Worm (Caenorhabditis elegans) whole organism, L3 larva: ENCODE results near the gene F09B12.5.

Experiments
- aly-2 ChIP-seq: fragments of 150-350 bp; optimal IDR thresholded peaks from 2 replicates; lab custom pipeline; 2014; ENCODE audit warnings: missing biosample characterization, missing genetic modification characterization
- ceh-28 ChIP-seq: fragments of 150-350 bp; optimal IDR thresholded peaks from 2 replicates; lab custom pipeline; 2014; ENCODE audit warnings: missing biosample characterization, missing genetic modification reagents, missing genetic modification characterization
- ceh-82 ChIP-seq: fragments of 150-350 bp; optimal IDR thresholded peaks from 2 replicates; lab custom pipeline; 2014; ENCODE audit warnings: missing biosample characterization, missing genetic modification characterization
- egl-27 ChIP-seq: sonication (generic microtip); optimal IDR thresholded peaks from 4 replicates; lab custom pipeline; 2017; ENCODE audit warnings: missing biosample characterization, missing genetic modification reagents, missing genetic modification characterization
- egl-5 ChIP-seq: fragments of 150-350 bp; optimal IDR thresholded peaks from 2 replicates; lab custom pipeline; 2017; ENCODE audit warnings: missing biosample characterization, missing genetic modification reagents, missing genetic modification characterization, inconsistent platforms
- elt-2 ChIP-seq: sonication (generic microtip); optimal IDR thresholded peaks from 2 replicates; lab custom pipeline; 2016; ENCODE audit warnings: missing genetic modification reagents, mild to moderate bottlenecking, missing genetic modification characterization, missing compliant biosample characterization
- elt-3 ChIP-seq, 3 experiments: fragments of 150-350 bp in 1 of 3; sonication (generic microtip) in 2 of 3; optimal IDR thresholded peaks; 2 replicates in 2 of 3; 4 replicates in 1 of 3; lab custom pipeline; 2014 to 2017; ENCODE audit warnings: missing biosample characterization in 3 of 3, missing genetic modification characterization in 3 of 3
- eor-1 ChIP-seq, 2 experiments: fragments of 150-350 bp; optimal IDR thresholded peaks; 2 replicates each; lab custom pipeline; 2014 to 2018; ENCODE audit warnings: missing biosample characterization in 2 of 2, missing genetic modification characterization in 2 of 2
- fkh-10 ChIP-seq: sonication (generic microtip); optimal IDR thresholded peaks from 2 replicates; lab custom pipeline; 2017; ENCODE audit warnings: missing biosample characterization, missing genetic modification reagents, missing genetic modification characterization
- fkh-2 ChIP-seq: fragments of 150-350 bp; optimal IDR thresholded peaks from 2 replicates; lab custom pipeline; 2014; ENCODE audit warnings: missing biosample characterization, missing genetic modification reagents, missing genetic modification characterization
- lin-39 ChIP-seq: fragments of 150-350 bp; optimal IDR thresholded peaks from 2 replicates; lab custom pipeline; 2018; ENCODE audit warnings: missing biosample characterization, missing genetic modification reagents, missing genetic modification characterization
- mdl-1 ChIP-seq: fragments of 150-350 bp; optimal IDR thresholded peaks from 2 replicates; lab custom pipeline; 2014; ENCODE audit warnings: missing biosample characterization, missing genetic modification characterization
- mml-1 ChIP-seq: fragments of 150-350 bp; sonication (generic microtip); optimal IDR thresholded peaks from 3 replicates; lab custom pipeline; 2014; ENCODE audit warnings: missing biosample characterization, missing genetic modification characterization
- nfya-1 ChIP-seq: sonication (generic microtip); optimal IDR thresholded peaks from 2 replicates; lab custom pipeline; 2017; ENCODE audit warnings: missing genetic modification characterization, mild to moderate bottlenecking, missing compliant biosample characterization, antibody characterized with exemption, moderate library complexity; ENCODE audit not compliant: insufficient read depth
- nhr-12 ChIP-seq: fragments of 150-350 bp; optimal IDR thresholded peaks from 2 replicates; lab custom pipeline; 2014; ENCODE audit warnings: missing biosample characterization, missing genetic modification characterization
- nhr-23 ChIP-seq: fragments of 150-350 bp; optimal IDR thresholded peaks from 2 replicates; lab custom pipeline; 2014; ENCODE audit warnings: missing biosample characterization, missing genetic modification reagents, missing genetic modification characterization
- nhr-237 ChIP-seq: fragments of 150-350 bp; optimal IDR thresholded peaks from 2 replicates; lab custom pipeline; 2014; ENCODE audit warnings: missing biosample characterization, missing genetic modification characterization
- nhr-25 ChIP-seq: sonication (generic microtip); optimal IDR thresholded peaks from 2 replicates; lab custom pipeline; 2017; ENCODE audit warnings: missing biosample characterization, missing genetic modification characterization
- nhr-43 ChIP-seq: sonication (generic microtip); optimal IDR thresholded peaks from 2 replicates; lab custom pipeline; 2016; ENCODE audit warnings: mild to moderate bottlenecking, missing genetic modification characterization, missing compliant biosample characterization; ENCODE audit not compliant: poor library complexity, severe bottlenecking
- nhr-67 ChIP-seq: fragments of 150-350 bp; optimal IDR thresholded peaks from 2 replicates; lab custom pipeline; 2014; ENCODE audit warnings: missing biosample characterization, missing genetic modification characterization
- nhr-76 ChIP-seq: fragments of 150-350 bp; sonication (generic microtip); optimal IDR thresholded peaks from 5 replicates; lab custom pipeline; 2014; ENCODE audit warnings: missing biosample characterization, missing genetic modification characterization
- nhr-77 ChIP-seq: fragments of 150-350 bp; optimal IDR thresholded peaks from 2 replicates; lab custom pipeline; 2014; ENCODE audit warnings: missing biosample characterization, missing genetic modification characterization
- pqm-1 ChIP-seq: fragments of 150-350 bp; optimal IDR thresholded peaks from 2 replicates; lab custom pipeline; 2017; ENCODE audit warnings: missing biosample characterization, missing genetic modification characterization, inconsistent platforms
- snpc-4 ChIP-seq: fragments of 150-350 bp; optimal IDR thresholded peaks from 2 replicates; lab custom pipeline; 2014; ENCODE audit warnings: missing biosample characterization, missing genetic modification characterization
- unc-39 ChIP-seq: sonication (generic microtip); optimal IDR thresholded peaks from 4 replicates; lab custom pipeline; 2017; ENCODE audit warnings: missing biosample characterization, missing genetic modification characterization
- unc-62 ChIP-seq: fragments of 150-350 bp; sonication (generic microtip); optimal IDR thresholded peaks from 4 replicates; lab custom pipeline; 2014; ENCODE audit warnings: missing biosample characterization, missing genetic modification reagents, missing genetic modification characterization
- zag-1 ChIP-seq: fragments of 150-350 bp; optimal IDR thresholded peaks from 2 replicates; lab custom pipeline; 2014; ENCODE audit warnings: missing biosample characterization, missing genetic modification characterization
- ztf-4 ChIP-seq: fragments of 150-350 bp; optimal IDR thresholded peaks from 2 replicates; lab custom pipeline; 2014; ENCODE audit warnings: missing biosample characterization, missing genetic modification characterization

F09B12.5 gene

DNA sequence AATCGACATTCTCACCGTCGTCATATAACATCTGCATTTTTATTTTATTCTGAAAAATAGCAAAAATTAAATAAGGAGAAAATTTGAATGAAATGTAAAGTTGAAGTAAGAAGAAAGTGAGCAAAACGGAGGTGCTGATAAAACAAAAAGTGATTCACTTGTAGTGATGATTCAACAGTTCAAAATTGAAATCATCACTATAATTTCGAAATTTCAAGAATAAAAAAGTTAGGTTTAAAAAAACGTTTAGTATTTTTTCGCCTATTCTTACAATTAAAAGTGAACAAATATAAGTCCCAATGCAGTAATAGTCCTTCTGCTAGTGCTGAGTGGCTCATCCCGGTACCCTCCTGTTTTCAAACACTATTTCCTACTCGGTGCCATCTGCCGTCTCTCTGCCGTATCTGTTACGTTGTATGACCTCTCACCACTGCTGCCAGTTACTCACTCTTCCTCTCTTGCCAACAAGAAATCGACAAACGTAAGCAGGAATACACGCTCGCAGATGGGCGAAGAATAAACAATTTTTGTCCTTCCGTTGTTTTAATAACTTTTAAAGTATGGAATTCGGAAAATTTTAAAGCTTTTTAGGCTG, 16.0 kb downstream of the F09B12.5 start, which contains the start of gene dhhc-1 (continued):
- TF ChIP-seq nhr-43 (tag; lab: Kevin White, UChicago) (peak; percentile 11), ceh-28 (no peak)

DNA sequence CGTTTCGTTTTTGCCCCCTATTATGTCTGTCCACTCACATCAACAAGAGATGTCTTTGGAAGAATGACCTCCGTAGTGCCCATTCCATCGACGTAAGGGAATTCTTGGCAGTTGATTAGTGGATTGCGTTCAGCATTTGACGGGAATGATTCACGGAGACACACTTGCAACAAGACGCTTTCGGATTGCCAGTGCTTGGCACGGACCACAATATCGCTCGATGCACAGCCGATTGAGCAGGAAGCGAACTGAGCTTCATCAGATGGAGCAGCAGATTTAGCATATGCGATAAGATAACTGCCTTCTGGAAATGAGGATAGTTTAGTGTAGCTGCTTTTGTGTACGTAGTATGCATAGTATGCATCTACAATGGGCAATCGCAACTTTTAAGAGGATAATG, 19.0 kb downstream of the F09B12.5 start:
- TF ChIP-seq nhr-25 (tag; lab: Kevin White, UChicago) = no peak
- TF ChIP-seq elt-3 (tag; optimal IDR thresholded peaks at IDR 0.05; lab: Kevin White, UChicago) = no peak
- TF ChIP-seq ceh-82 = no peak
- no peak for TF ChIP-seq unc-62 (GFP tag; lab: Kevin White, UChicago)
- no peak for TF ChIP-seq mml-1 (tag; lab: Kevin White, UChicago)
- no peak for TF ChIP-seq nhr-76 (tag; lab: Kevin White, UChicago)
- no peak for TF ChIP-seq fkh-10 (GFP tag; lab: Kevin White, UChicago)
- no peak for TF ChIP-seq nhr-43 (tag; lab: Kevin White, UChicago)
- TF ChIP-seq egl-27 (tag; lab: Kevin White, UChicago) = no peak
- TF ChIP-seq pqm-1 (tag; lab: Kevin White, UChicago) = no peak
- TF ChIP-seq elt-2 = no peak
- TF ChIP-seq eor-1 (tag; optimal IDR thresholded peaks at IDR 0.05; lab: Kevin White, UChicago) = no peak
- TF ChIP-seq aly-2 = no peak
- TF ChIP-seq zag-1 (tag; lab: Kevin White, UChicago) = no peak

DNA sequence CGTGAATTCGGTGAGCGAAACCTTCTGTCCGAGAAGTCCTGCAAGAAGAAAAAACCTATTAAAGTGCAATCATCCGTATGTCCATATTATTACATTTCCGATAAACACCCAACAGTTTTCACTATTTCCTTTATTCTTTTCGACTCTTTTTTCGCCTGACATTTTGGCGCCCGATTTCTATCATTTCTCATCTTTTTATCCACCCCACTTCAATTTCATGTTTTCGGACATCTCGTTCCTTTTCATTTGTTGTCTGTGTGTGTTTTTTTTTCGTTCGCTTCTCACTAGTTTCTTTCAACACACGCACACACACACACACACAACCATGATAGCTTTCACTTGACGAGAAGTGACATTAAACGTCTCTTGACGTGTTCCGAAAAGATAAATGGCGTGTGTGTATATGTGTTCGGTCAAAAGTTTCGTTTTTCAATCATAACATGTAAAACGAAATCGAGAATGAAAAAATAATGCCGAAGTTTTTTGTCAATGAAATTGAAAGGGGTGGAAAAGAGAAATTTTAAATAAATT, 20.5 kb downstream of the F09B12.5 start:
- TF ChIP-seq elt-3 (tag; optimal IDR thresholded peaks at IDR 0.05; lab: Kevin White, UChicago) (peak in 1 of 3 experiments; percentile 5), nfya-1 (tag; lab: Kevin White, UChicago) (peak; percentile 1), nhr-23 (tag; lab: Kevin White, UChicago) (peak; percentile 59), nhr-77 (tag; lab: Kevin White, UChicago) (no peak), egl-5 (peak; percentile 88), nhr-25 (tag; lab: Kevin White, UChicago) (peak; percentile 82), nhr-76 (tag; lab: Kevin White, UChicago) (no peak), lin-39 (tag; lab: Kevin White, UChicago) (peak; percentile 2), unc-62 (GFP tag; lab: Kevin White, UChicago) (peak; percentile 13), nhr-43 (tag; lab: Kevin White, UChicago) (peak; percentile 28), unc-39 (tag; lab: Kevin White, UChicago) (no peak)

DNA sequence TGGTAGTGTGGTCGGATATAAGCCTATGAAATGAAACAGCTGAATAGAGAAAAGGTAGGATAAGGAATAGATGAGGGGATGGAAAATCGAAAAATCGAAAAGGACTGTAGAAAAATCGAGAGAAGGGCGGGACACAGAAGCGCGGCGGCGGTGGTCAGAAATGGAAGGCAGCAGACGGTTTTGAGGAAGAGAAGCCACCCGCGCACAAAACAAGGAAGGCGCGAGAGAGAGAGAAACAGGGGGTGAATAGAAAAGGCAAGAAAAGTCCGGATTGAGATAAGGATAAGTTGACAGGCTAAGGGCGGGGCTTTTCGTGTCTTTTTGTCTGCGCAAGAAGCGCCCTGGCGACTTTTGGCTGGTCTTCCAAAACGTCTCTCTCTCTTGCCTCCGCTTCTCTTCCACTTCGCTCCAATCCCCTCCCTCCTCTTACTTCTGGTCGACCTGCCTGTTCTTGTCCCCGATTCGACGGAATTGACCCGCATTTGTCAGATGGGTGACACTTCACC, 23.3 kb downstream of the F09B12.5 start, which contains the start of gene mlt-9:
mlt-9 (minus strand) TSS at position 51 of the 506 bp plus-strand sequence.
- no peak for TF ChIP-seq elt-2
- peak; percentile 27 for TF ChIP-seq nhr-25 (tag; lab: Kevin White, UChicago)
- peak; percentile 37 for TF ChIP-seq nhr-23 (tag; lab: Kevin White, UChicago)

DNA sequence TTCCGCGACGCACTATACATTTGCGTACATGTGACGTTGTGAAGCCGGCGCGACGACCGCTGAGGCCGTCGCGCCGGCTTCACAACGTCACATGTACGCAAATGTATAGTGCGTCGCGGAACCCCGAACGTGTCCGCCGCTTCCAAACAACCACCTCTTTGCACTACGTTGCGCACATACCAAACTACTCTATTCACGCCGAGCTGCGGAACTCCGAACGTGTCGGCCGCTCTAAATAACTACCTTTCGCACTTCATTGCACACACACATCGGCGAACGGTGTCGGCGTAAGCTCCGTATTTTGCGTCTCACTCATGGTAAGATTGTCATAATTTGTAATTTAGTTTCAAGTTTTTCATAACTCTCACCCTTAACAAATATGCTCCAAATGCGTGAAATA, 27.7 kb downstream of the F09B12.5 start:
- TF ChIP-seq elt-2 = no peak
- TF ChIP-seq nhr-67 = no peak
- TF ChIP-seq fkh-2 (tag; lab: Kevin White, UChicago) = no peak
- no peak for TF ChIP-seq mdl-1 (tag; lab: Kevin White, UChicago)
- TF ChIP-seq nhr-237 (tag; lab: Kevin White, UChicago) = no peak
- no peak for TF ChIP-seq nhr-43 (tag; lab: Kevin White, UChicago)
- no peak for TF ChIP-seq nhr-77 (tag; lab: Kevin White, UChicago)
- no peak for TF ChIP-seq ztf-4 (tag; lab: Kevin White, UChicago)
- no peak for TF ChIP-seq unc-39 (tag; lab: Kevin White, UChicago)
- no peak for TF ChIP-seq nhr-12 (tag; lab: Kevin White, UChicago)
- no peak for TF ChIP-seq nhr-23 (tag; lab: Kevin White, UChicago)

DNA sequence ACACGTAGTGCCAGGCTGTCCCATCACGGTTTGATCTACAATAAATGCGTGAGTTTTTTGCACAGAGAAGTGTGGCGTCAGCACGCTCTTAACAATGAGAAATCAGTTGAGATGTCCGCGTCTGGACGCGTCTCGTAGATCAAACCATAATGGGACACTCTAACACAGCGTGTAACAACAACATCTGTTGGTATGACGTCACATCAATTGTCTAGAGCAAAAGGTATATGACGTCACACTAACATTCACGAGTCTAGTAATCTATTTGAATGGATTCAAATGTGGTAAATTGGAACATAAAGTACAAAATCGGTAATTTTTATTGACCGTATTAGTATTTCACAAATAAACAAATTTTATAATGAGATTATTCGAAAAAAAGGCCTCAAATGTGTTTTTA, 31.3 kb downstream of the F09B12.5 start:
- TF ChIP-seq nhr-77 (tag; lab: Kevin White, UChicago) = no peak
- no peak for TF ChIP-seq snpc-4 (tag; lab: Kevin White, UChicago)
